Fruit fly (Drosophila melanogaster): ENCODE data around the gene trh.

trh gene

dm6 chr3L:324486-324885 lies 67.9 kb downstream of the trh start, which contains the start of gene CG32344 (continued):
- TF ChIP-seq CG15269 (tag; optimal IDR thresholded peaks at IDR 0.05): no peak
- peak; percentile 79 for TF ChIP-seq pzg (GFP tag; optimal IDR thresholded peaks at IDR 0.05)
- TF ChIP-seq Taf1 (GFP tag; IDR thresholded peaks at IDR 0.05): no peak
- TF ChIP-seq Nf-YA (GFP tag; IDR thresholded peaks at IDR 0.05): no peak
- no peak for TF ChIP-seq CG6765 (GFP tag; optimal IDR thresholded peaks at IDR 0.05)
- TF ChIP-seq Ravus (GFP tag; IDR thresholded peaks at IDR 0.05): no peak
- no peak for TF ChIP-seq CG15601 (tag; optimal IDR thresholded peaks at IDR 0.05)
- no peak for TF ChIP-seq kah (GFP tag; optimal IDR thresholded peaks at IDR 0.05)
- TF ChIP-seq sug (tag; optimal IDR thresholded peaks at IDR 0.05): peak; percentile 27
- no peak for TF ChIP-seq Meics (GFP tag; optimal IDR thresholded peaks at IDR 0.05)
- TF ChIP-seq Hr51 (GFP tag; optimal IDR thresholded peaks at IDR 0.05): no peak
- TF ChIP-seq CG2129 (GFP tag; IDR thresholded peaks at IDR 0.05; ENCODE audit: partially characterized antibody): peak; percentile 47
- no peak for TF ChIP-seq CG11504 (tag; optimal IDR thresholded peaks at IDR 0.05)
- TF ChIP-seq CG7963 (GFP tag; IDR thresholded peaks at IDR 0.05; ENCODE audit: partially characterized antibody): no peak
- no peak for TF ChIP-seq luna (GFP tag; optimal IDR thresholded peaks at IDR 0.05)
- TF ChIP-seq Dp (GFP tag; optimal IDR thresholded peaks at IDR 0.05): peak; percentile 90
- no peak for TF ChIP-seq CG11560 (tag; IDR thresholded peaks at IDR 0.05)
- peak; percentile 25 for TF ChIP-seq CG8290 (GFP tag; optimal IDR thresholded peaks at IDR 0.05)
- TF ChIP-seq CG8290 (tag; optimal IDR thresholded peaks at IDR 0.05): no peak
- no peak for TF ChIP-seq CG1233 (GFP tag; optimal IDR thresholded peaks at IDR 0.05)
- no peak for TF ChIP-seq tx (GFP tag; optimal IDR thresholded peaks at IDR 0.05)
- no peak for TF ChIP-seq CG1602 (GFP tag; optimal IDR thresholded peaks at IDR 0.05)
- TF ChIP-seq CG17328 (GFP tag; IDR thresholded peaks at IDR 0.05): no peak
- TF ChIP-seq chinmo (GFP tag; IDR thresholded peaks at IDR 0.05; ENCODE audit: partially characterized antibody): no peak
- no peak for TF ChIP-seq chn (GFP tag; optimal IDR thresholded peaks at IDR 0.05)
- TF ChIP-seq slbo (GFP tag; IDR thresholded peaks at IDR 0.05): no peak
- TF ChIP-seq dysf (GFP tag; IDR thresholded peaks at IDR 0.05): no peak
- TF ChIP-seq Ptx1 (GFP tag; IDR thresholded peaks at IDR 0.05): no peak
- TF ChIP-seq wor (GFP tag; IDR thresholded peaks at IDR 0.05): no peak
- TF ChIP-seq Dad (GFP tag; optimal IDR thresholded peaks at IDR 0.05): no peak
- TF ChIP-seq Hand (GFP tag; optimal IDR thresholded peaks at IDR 0.05): no peak
- no peak for TF ChIP-seq trh (GFP tag; optimal IDR thresholded peaks at IDR 0.05)
- TF ChIP-seq zfh2 (GFP tag; optimal IDR thresholded peaks at IDR 0.05): no peak
- peak; percentile 51 for TF ChIP-seq CG2116 (GFP tag; optimal IDR thresholded peaks at IDR 0.05)
- TF ChIP-seq PHDP (tag; optimal IDR thresholded peaks at IDR 0.05): peak; percentile 15
- TF ChIP-seq twi (tag; optimal IDR thresholded peaks at IDR 0.05): no peak
- no peak for TF ChIP-seq Side (GFP tag; optimal IDR thresholded peaks at IDR 0.05)
- no peak for TF ChIP-seq kni (GFP tag; optimal IDR thresholded peaks at IDR 0.05)
- no peak for TF ChIP-seq CG3726 (GFP tag; IDR thresholded peaks at IDR 0.05)
- no peak for TF ChIP-seq gsb (GFP tag; IDR thresholded peaks at IDR 0.05)
- no peak for TF ChIP-seq fd64A (GFP tag; optimal IDR thresholded peaks at IDR 0.05)
- no peak for TF ChIP-seq CG33213 (GFP tag; optimal IDR thresholded peaks at IDR 0.05)
- TF ChIP-seq CG7271 (tag; optimal IDR thresholded peaks at IDR 0.05): no peak
- no peak for TF ChIP-seq CG3281 (GFP tag; optimal IDR thresholded peaks at IDR 0.05)
- no peak for TF ChIP-seq CG4707 (GFP tag; optimal IDR thresholded peaks at IDR 0.05)
- TF ChIP-seq tll (GFP tag; optimal IDR thresholded peaks at IDR 0.05): no peak
- TF ChIP-seq CG6683 (GFP tag; optimal IDR thresholded peaks at IDR 0.05): no peak
- no peak for TF ChIP-seq fru (optimal IDR thresholded peaks at IDR 0.05)
- TF ChIP-seq eve (GFP tag; optimal IDR thresholded peaks at IDR 0.05): no peak
- TF ChIP-seq CG2712 (tag; optimal IDR thresholded peaks at IDR 0.05): no peak
- TF ChIP-seq bab2 (GFP tag; optimal IDR thresholded peaks at IDR 0.05): no peak
- TF ChIP-seq Bgb (GFP tag; IDR thresholded peaks at IDR 0.05; ENCODE audit: partially characterized antibody): peak; percentile 74
